Fruit fly (Drosophila melanogaster) whole organism, embryonic: Measurements from ENCODE around the gene CG7806.
A peak's percentile ranks its signal among the peaks of the same experiment; 100 is the strongest.

Experiments
- C15 ChIP-seq: fragments of 200-800 bp; sonication (Bioruptor generic); IDR thresholded peaks from 3 replicates; pipeline ENCODE4 v1.3.6; 2022; ENCODE audit warnings: missing biosample characterization, missing genetic modification characterization
- CG1024 ChIP-seq: fragments of 200-800 bp; sonication (Bioruptor generic); IDR thresholded peaks from 2 replicates; pipeline ENCODE4 v1.3.6; 2022; ENCODE audit warnings: missing biosample characterization, missing genetic modification characterization
- CG10654 ChIP-seq: fragments of 200-800 bp; sonication (Bioruptor generic); optimal IDR thresholded peaks from 2 replicates; lab custom pipeline; 2016; ENCODE audit warnings: missing biosample characterization, missing genetic modification characterization
- CG11456 ChIP-seq: fragments of 200-800 bp; sonication (Bioruptor generic); IDR thresholded peaks from 3 replicates; pipeline ENCODE4 v1.3.6; 2022; ENCODE audit warnings: missing biosample characterization, missing genetic modification characterization
- CG12236 ChIP-seq: fragments of 200-800 bp; sonication (Bioruptor generic); optimal IDR thresholded peaks from 2 replicates; lab custom pipeline; 2016; ENCODE audit warnings: missing biosample characterization, missing genetic modification characterization
- CG12659 ChIP-seq: fragments of 200-800 bp; sonication (Bioruptor generic); optimal IDR thresholded peaks from 3 replicates; lab custom pipeline; 2017; ENCODE audit warnings: mild to moderate bottlenecking, missing biosample characterization, missing genetic modification reagents, missing genetic modification characterization
- CG14050 ChIP-seq: fragments of 200-800 bp; sonication (Bioruptor generic); IDR thresholded peaks from 3 replicates; pipeline ENCODE4 v1.3.6; 2022; ENCODE audit warnings: missing biosample characterization, missing genetic modification characterization
- CG17186 ChIP-seq: fragments of 200-800 bp; sonication (Bioruptor generic); optimal IDR thresholded peaks from 3 replicates; lab custom pipeline; 2017; ENCODE audit warnings: missing biosample characterization, missing genetic modification reagents, missing genetic modification characterization
- CG18011 ChIP-seq: fragments of 200-800 bp; sonication (Bioruptor generic); optimal IDR thresholded peaks from 2 replicates; lab custom pipeline; 2017; ENCODE audit warnings: missing biosample characterization, missing genetic modification characterization, mild to moderate bottlenecking, moderate library complexity, missing genotype
- CG2129 ChIP-seq: fragments of 200-800 bp; sonication (Bioruptor generic); IDR thresholded peaks from 2 replicates; pipeline ENCODE4 v1.3.6; 2022; ENCODE audit warnings: missing biosample characterization, missing genetic modification characterization; ENCODE audit not compliant: partially characterized antibody
- CG2889 ChIP-seq: fragments of 200-800 bp; sonication (Bioruptor generic); IDR thresholded peaks from 3 replicates; pipeline ENCODE4 v1.3.6; 2022; ENCODE audit warnings: missing biosample characterization, missing genetic modification characterization
- CG30431 ChIP-seq: fragments of 200-800 bp; sonication (Bioruptor generic); optimal IDR thresholded peaks from 2 replicates; lab custom pipeline; 2017; ENCODE audit warnings: missing biosample characterization, missing genetic modification characterization
- CG3281 ChIP-seq: fragments of 200-800 bp; sonication (Bioruptor generic); optimal IDR thresholded peaks from 3 replicates; lab custom pipeline; 2017; ENCODE audit warnings: missing biosample characterization, mild to moderate bottlenecking, missing genetic modification characterization
- CG33213 ChIP-seq: fragments of 200-800 bp; sonication (Bioruptor generic); optimal IDR thresholded peaks from 3 replicates; lab custom pipeline; 2016; ENCODE audit warnings: missing biosample characterization, missing genetic modification characterization
- CG5180 ChIP-seq: fragments of 200-800 bp; sonication (Bioruptor generic); optimal IDR thresholded peaks from 3 replicates; lab custom pipeline; 2017; ENCODE audit warnings: missing biosample characterization, missing genetic modification characterization, mild to moderate bottlenecking, moderate library complexity, missing genetic modification reagents
- CG6175 ChIP-seq: fragments of 200-800 bp; sonication (Bioruptor generic); IDR thresholded peaks from 3 replicates; pipeline ENCODE4 v1.3.6; 2022; ENCODE audit warnings: missing biosample characterization, missing genetic modification characterization
- CG6254 ChIP-seq: fragments of 200-800 bp; sonication (Bioruptor generic); optimal IDR thresholded peaks from 3 replicates; lab custom pipeline; 2017; ENCODE audit warnings: mild to moderate bottlenecking, missing biosample characterization, missing genetic modification reagents, missing genetic modification characterization
- CG7271 ChIP-seq: fragments of 200-800 bp; sonication (Bioruptor generic); optimal IDR thresholded peaks from 2 replicates; lab custom pipeline; 2018; ENCODE audit warnings: missing biosample characterization, mild to moderate bottlenecking, missing genetic modification characterization, moderate library complexity
- CG7372 ChIP-seq: fragments of 200-800 bp; sonication (Bioruptor generic); IDR thresholded peaks from 2 replicates; pipeline ENCODE4 v1.3.6; 2022; ENCODE audit warnings: missing biosample characterization, missing genetic modification characterization
- CG8089 ChIP-seq: fragments of 200-800 bp; sonication (Bioruptor generic); optimal IDR thresholded peaks from 3 replicates; lab custom pipeline; 2016; ENCODE audit warnings: missing biosample characterization, missing genetic modification characterization
- CG8290 ChIP-seq, 3 experiments: fragments of 200-800 bp; sonication (Bioruptor generic); optimal IDR thresholded peaks; 2 replicates each; lab custom pipeline; 2016 to 2019; ENCODE audit warnings: missing biosample characterization in 3 of 3, missing genetic modification characterization in 3 of 3, mild to moderate bottlenecking in 2 of 3, moderate library complexity in 1 of 3
- CG9215 ChIP-seq: fragments of 200-800 bp; sonication (Bioruptor generic); IDR thresholded peaks from 2 replicates; pipeline ENCODE4 v1.3.6; 2022; ENCODE audit warnings: missing biosample characterization, missing genetic modification characterization
- CG9437 ChIP-seq: fragments of 200-800 bp; sonication (Bioruptor generic); optimal IDR thresholded peaks from 2 replicates; lab custom pipeline; 2018; ENCODE audit warnings: missing biosample characterization, mild to moderate bottlenecking, missing genetic modification characterization
- Doc2 ChIP-seq: fragments of 200-800 bp; sonication (Bioruptor generic); IDR thresholded peaks from 2 replicates; pipeline ENCODE4 v1.3.6; 2022; ENCODE audit warnings: missing biosample characterization, missing genetic modification characterization
- Hmr ChIP-seq: fragments of 200-800 bp; sonication (Bioruptor generic); optimal IDR thresholded peaks from 3 replicates; lab custom pipeline; 2017; ENCODE audit warnings: mild to moderate bottlenecking, missing biosample characterization, missing genetic modification reagents, missing genetic modification characterization
- Hr39 ChIP-seq: fragments of >200 bp; optimal IDR thresholded peaks from 2 replicates; lab custom pipeline; 2017
- Lhr ChIP-seq: fragments of 200-800 bp; sonication (Bioruptor generic); optimal IDR thresholded peaks from 3 replicates; lab custom pipeline; 2017; ENCODE audit warnings: mild to moderate bottlenecking, missing biosample characterization, missing genetic modification reagents, missing genetic modification characterization
- Six4 ChIP-seq: fragments of 200-800 bp; sonication (Bioruptor generic); optimal IDR thresholded peaks from 2 replicates; lab custom pipeline; 2016; ENCODE audit warnings: missing biosample characterization, missing genetic modification characterization
- ab ChIP-seq: fragments of 200-800 bp; sonication (Bioruptor generic); optimal IDR thresholded peaks from 2 replicates; lab custom pipeline; 2016; ENCODE audit warnings: missing biosample characterization, missing genetic modification characterization
- abd-A ChIP-seq: fragments of 200-800 bp; sonication (Bioruptor generic); optimal IDR thresholded peaks from 3 replicates; lab custom pipeline; 2019; ENCODE audit warnings: missing biosample characterization, mild to moderate bottlenecking, missing genetic modification characterization, moderate library complexity
- az2 ChIP-seq: fragments of 200-800 bp; sonication (Bioruptor generic); optimal IDR thresholded peaks from 3 replicates; lab custom pipeline; 2016; ENCODE audit warnings: missing biosample characterization, missing genetic modification characterization
- bab2 ChIP-seq: fragments of 200-800 bp; sonication (Bioruptor generic); optimal IDR thresholded peaks from 2 replicates; lab custom pipeline; 2016; ENCODE audit warnings: missing biosample characterization, missing genetic modification characterization
- corto ChIP-seq: fragments of 200-800 bp; sonication (Bioruptor generic); optimal IDR thresholded peaks from 2 replicates; lab custom pipeline; 2016; ENCODE audit warnings: missing biosample characterization, mild to moderate bottlenecking, missing genetic modification characterization, moderate library complexity
- dysf ChIP-seq: fragments of 200-800 bp; sonication (Bioruptor generic); IDR thresholded peaks from 3 replicates; pipeline ENCODE4 v1.3.6; 2022; ENCODE audit warnings: missing biosample characterization, missing genetic modification characterization
- esg ChIP-seq: fragments of 200-800 bp; sonication (Bioruptor generic); conservative IDR thresholded peaks from 2 replicates; pipeline ENCODE4 v1.3.6; 2022; ENCODE audit warnings: missing biosample characterization, missing genetic modification characterization
- fru ChIP-seq: fragments of >200 bp; optimal IDR thresholded peaks from 2 replicates; lab custom pipeline; 2017
- her ChIP-seq: fragments of 200-800 bp; sonication (Bioruptor generic); optimal IDR thresholded peaks from 2 replicates; lab custom pipeline; 2016; ENCODE audit warnings: missing biosample characterization, missing genetic modification characterization
- insv ChIP-seq, 2 experiments: fragments of 200-800 bp; sonication (Bioruptor generic); optimal IDR thresholded peaks; 3 replicates each; lab custom pipeline; 2016 to 2018; ENCODE audit warnings: missing biosample characterization in 2 of 2, missing genetic modification characterization in 2 of 2
- jing ChIP-seq: fragments of 200-800 bp; sonication (Bioruptor generic); optimal IDR thresholded peaks from 2 replicates; lab custom pipeline; 2018; ENCODE audit warnings: missing biosample characterization, mild to moderate bottlenecking, missing genetic modification characterization
- kah ChIP-seq: fragments of 200-800 bp; sonication (Bioruptor generic); optimal IDR thresholded peaks from 2 replicates; lab custom pipeline; 2018; ENCODE audit warnings: missing biosample characterization, mild to moderate bottlenecking, missing genetic modification characterization
- knrl ChIP-seq: fragments of 200-800 bp; sonication (Bioruptor generic); IDR thresholded peaks from 3 replicates; pipeline ENCODE4 v1.3.6; 2022; ENCODE audit warnings: missing biosample characterization, missing genetic modification characterization; ENCODE audit not compliant: partially characterized antibody
- mam ChIP-seq: fragments of 200-800 bp; sonication (Bioruptor generic); optimal IDR thresholded peaks from 3 replicates; lab custom pipeline; 2016; ENCODE audit warnings: missing biosample characterization, missing genetic modification characterization
- phol ChIP-seq: fragments of 200-800 bp; sonication (Bioruptor generic); optimal IDR thresholded peaks from 3 replicates; lab custom pipeline; 2018; ENCODE audit warnings: missing biosample characterization, mild to moderate bottlenecking, missing genetic modification characterization, moderate library complexity
- sens-2 ChIP-seq: fragments of 200-800 bp; sonication (Bioruptor generic); IDR thresholded peaks from 2 replicates; pipeline ENCODE4 v1.3.6; 2022; ENCODE audit warnings: missing biosample characterization, missing genetic modification characterization
- sug ChIP-seq: fragments of 200-800 bp; optimal IDR thresholded peaks from 2 replicates; lab custom pipeline; 2019; ENCODE audit warnings: missing biosample characterization, mild to moderate bottlenecking, missing genetic modification characterization, moderate library complexity
- tgo ChIP-seq: fragments of 200-800 bp; sonication (Bioruptor generic); IDR thresholded peaks from 3 replicates; pipeline ENCODE4 v1.3.6; 2022; ENCODE audit warnings: missing biosample characterization, missing genetic modification characterization
- ttk ChIP-seq: fragments of 200-800 bp; sonication (Bioruptor generic); IDR thresholded peaks from 2 replicates; pipeline ENCODE4 v2.1.2; 2022; ENCODE audit warnings: missing biosample characterization, missing genetic modification characterization
- tup ChIP-seq: fragments of 200-800 bp; sonication (Bioruptor generic); optimal IDR thresholded peaks from 2 replicates; lab custom pipeline; 2016; ENCODE audit warnings: missing biosample characterization, mild to moderate bottlenecking, missing genetic modification characterization, moderate library complexity
- unc-4 ChIP-seq: fragments of 200-800 bp; sonication (Bioruptor generic); IDR thresholded peaks from 2 replicates; pipeline ENCODE4 v1.3.6; 2022; ENCODE audit warnings: missing biosample characterization, missing genetic modification characterization; ENCODE audit not compliant: partially characterized antibody
- zen ChIP-seq: fragments of 200-800 bp; sonication (Bioruptor generic); optimal IDR thresholded peaks from 3 replicates; lab custom pipeline; 2018; ENCODE audit warnings: missing biosample characterization, mild to moderate bottlenecking, missing genetic modification characterization, moderate library complexity

CG7806 gene

dm6 chr2L:8292159-8292887 is 18.9 kb upstream of the CG7806 start (continued):
- peak; percentile 88 for TF ChIP-seq tup (GFP tag; lab: Kevin White, UChicago)
- TF ChIP-seq ab (GFP tag; lab: Kevin White, UChicago): peak; percentile 68
- peak; percentile 87 for TF ChIP-seq her
- TF ChIP-seq CG3281 (GFP tag; lab: Kevin White, UChicago): peak; percentile 94
- peak; percentile 90 for TF ChIP-seq CG10654 (GFP tag; lab: Kevin White, UChicago)
- peak; percentile 95 for TF ChIP-seq ttk (GFP tag; lab: Robert Waterston, UW)
- peak; percentile 97 for TF ChIP-seq CG11456 (GFP tag; lab: Robert Waterston, UW)
- TF ChIP-seq mam: peak; percentile 94
- TF ChIP-seq jing: peak; percentile 82
- peak; percentile 90 for TF ChIP-seq CG12236
- peak; percentile 95 for TF ChIP-seq CG2889
- peak; percentile 76 for TF ChIP-seq Doc2 (GFP tag; lab: Robert Waterston, UW)
- TF ChIP-seq CG17186 (GFP tag; lab: Kevin White, UChicago): peak; percentile 79
- peak; percentile 95 for TF ChIP-seq az2 (GFP tag; lab: Kevin White, UChicago)
- TF ChIP-seq CG7372: peak; percentile 95
- peak; percentile 93 for TF ChIP-seq sens-2 (GFP tag; lab: Robert Waterston, UW)
- peak; percentile 85 for TF ChIP-seq CG8089 (GFP tag; lab: Kevin White, UChicago)
- peak; percentile 27 for TF ChIP-seq corto (GFP tag; lab: Kevin White, UChicago)
- peak; percentile 42 to 77 for TF ChIP-seq insv (GFP tag; optimal IDR thresholded peaks at IDR 0.05; lab: Kevin White, UChicago)
- TF ChIP-seq CG14050 (GFP tag; lab: Robert Waterston, UW): peak; percentile 94
- TF ChIP-seq Hr39 (lab: Kevin White, UChicago): no peak
- TF ChIP-seq C15 (GFP tag; lab: Robert Waterston, UW): peak; percentile 93
- TF ChIP-seq CG6175: peak; percentile 92
- peak; percentile 97 for TF ChIP-seq tgo (GFP tag; lab: Robert Waterston, UW)
- TF ChIP-seq Six4: peak; percentile 95
- peak; percentile 90 for TF ChIP-seq bab2
- peak; percentile 92 for TF ChIP-seq CG9215
- peak; percentile 83 for TF ChIP-seq CG33213
- peak; percentile 97 for TF ChIP-seq CG12659 (GFP tag; lab: Kevin White, UChicago)
- peak; percentile 91 for TF ChIP-seq CG6254 (GFP tag; lab: Kevin White, UChicago)
- TF ChIP-seq unc-4 (GFP tag; lab: Robert Waterston, UW): no peak
- peak; percentile 98 for TF ChIP-seq abd-A
- TF ChIP-seq phol (tag; lab: Kevin White, UChicago): peak; percentile 94
- TF ChIP-seq knrl (GFP tag; lab: Robert Waterston, UW): no peak
- peak; percentile 93 for TF ChIP-seq sug (tag; lab: Kevin White, UChicago)
- TF ChIP-seq dysf (GFP tag; lab: Robert Waterston, UW): peak; percentile 98
- TF ChIP-seq Lhr (GFP tag; lab: Kevin White, UChicago): peak; percentile 89
- peak; percentile 88 for TF ChIP-seq CG8290 (GFP tag; optimal IDR thresholded peaks at IDR 0.05; lab: Kevin White, UChicago)
- peak; percentile 53 to 85 for TF ChIP-seq CG8290 (tag; optimal IDR thresholded peaks at IDR 0.05; lab: Kevin White, UChicago)
- peak; percentile 80 for TF ChIP-seq CG7271
- TF ChIP-seq Hmr: peak; percentile 95
- no peak for TF ChIP-seq fru (lab: Kevin White, UChicago)
- TF ChIP-seq zen (tag; lab: Kevin White, UChicago): peak; percentile 86
- TF ChIP-seq CG9437: peak; percentile 89
- TF ChIP-seq CG2129: no peak
- TF ChIP-seq CG30431: peak; percentile 85
- TF ChIP-seq kah (GFP tag; lab: Kevin White, UChicago): peak; percentile 91
- peak; percentile 89 for TF ChIP-seq CG1024 (GFP tag; lab: Robert Waterston, UW)
- peak; percentile 84 for TF ChIP-seq CG18011 (GFP tag; lab: Kevin White, UChicago)
- peak; percentile 96 for TF ChIP-seq esg (GFP tag; lab: Robert Waterston, UW)
- TF ChIP-seq CG5180 (GFP tag; lab: Kevin White, UChicago): peak; percentile 89
